Worm (Caenorhabditis elegans) whole organism, midembryonic: ENCODE measurements around the gene ZC250.4.
A peak's percentile ranks its signal among the peaks of the same experiment; 100 is the strongest.

Source experiments
- T22C8.4 ChIP-seq: fragments of 200-800 bp; sonication (Bioruptor generic); IDR thresholded peaks from 2 replicates; pipeline ENCODE4 v1.3.6; 2022; ENCODE audit warnings: missing genetic modification characterization, missing compliant biosample characterization
- cog-1 ChIP-seq: sonication (generic microtip); optimal IDR thresholded peaks from 2 replicates; lab custom pipeline; 2016; ENCODE audit warnings: missing genetic modification characterization, missing compliant biosample characterization
- flt-1 ChIP-seq: fragments of 200-800 bp; sonication (Bioruptor generic); IDR thresholded peaks from 2 replicates; pipeline ENCODE4 v1.3.6; 2022; ENCODE audit warnings: missing genetic modification characterization, missing compliant biosample characterization
- klf-2 ChIP-seq: fragments of 200-800 bp; sonication (Bioruptor generic); conservative IDR thresholded peaks from 2 replicates; pipeline ENCODE4 v1.3.6; 2022; ENCODE audit warnings: missing genetic modification reagents, missing genetic modification characterization, missing compliant biosample characterization
- med-1 ChIP-seq: sonication (generic microtip); optimal IDR thresholded peaks from 2 replicates; lab custom pipeline; 2017; ENCODE audit warnings: missing genetic modification characterization, mild to moderate bottlenecking, missing compliant biosample characterization, antibody characterized with exemption, missing genetic modification reagents; ENCODE audit not compliant: insufficient read depth
- ref-1 ChIP-seq: fragments of 200-800 bp; sonication (Bioruptor generic); conservative IDR thresholded peaks from 2 replicates; pipeline ENCODE4 v1.3.6; 2022; ENCODE audit warnings: missing genetic modification reagents, missing genetic modification characterization, missing compliant biosample characterization
- tab-1 ChIP-seq: fragments of 200-800 bp; sonication (Bioruptor generic); IDR thresholded peaks from 2 replicates; pipeline ENCODE4 v1.3.6; 2022; ENCODE audit warnings: missing genetic modification characterization, missing compliant biosample characterization
- ztf-23 ChIP-seq: fragments of 200-800 bp; sonication (Bioruptor generic); IDR thresholded peaks from 2 replicates; pipeline ENCODE4 v1.3.6; 2022; ENCODE audit warnings: missing genetic modification reagents, missing genetic modification characterization, missing compliant biosample characterization
- ztf-29 ChIP-seq: fragments of 200-800 bp; sonication (Bioruptor generic); IDR thresholded peaks from 2 replicates; pipeline ENCODE4 v1.3.6; 2022; ENCODE audit warnings: missing genetic modification reagents, missing genetic modification characterization, missing compliant biosample characterization

- no peak for TF ChIP-seq flt-1
- TF ChIP-seq med-1 (GFP tag; lab: Kevin White, UChicago), result no peak
- no peak for TF ChIP-seq cog-1 (tag; lab: Kevin White, UChicago)
- no peak for TF ChIP-seq T22C8.4 (GFP tag; lab: Robert Waterston, UW)
- TF ChIP-seq ztf-23 (GFP tag; lab: Robert Waterston, UW), result peak; percentile 34; the same call in 1 of the 2 replicates
- no peak for TF ChIP-seq ref-1
- TF ChIP-seq klf-2, result no peak
- no peak for TF ChIP-seq tab-1 (GFP tag; lab: Robert Waterston, UW)
- TF ChIP-seq ztf-29 (GFP tag; lab: Robert Waterston, UW), result no peak
Observed at ce11 chrV:5779984-5780383, 33.0 kb downstream of the ZC250.4 start.
